Fruit fly (Drosophila melanogaster) whole organism, embryonic: ENCODE data around the gene CG46304.
A peak's percentile ranks its signal among the peaks of the same experiment; 100 is the strongest.

Experiments
- CG10321 ChIP-seq: fragments of 200-800 bp; sonication (Bioruptor generic); IDR thresholded peaks from 2 replicates; pipeline ENCODE4 v1.3.6; 2022; ENCODE audit warnings: missing biosample characterization, missing genetic modification characterization
- CG10654 ChIP-seq: fragments of 200-800 bp; sonication (Bioruptor generic); optimal IDR thresholded peaks from 2 replicates; lab custom pipeline; 2016; ENCODE audit warnings: missing biosample characterization, missing genetic modification characterization
- CG11456 ChIP-seq: fragments of 200-800 bp; sonication (Bioruptor generic); IDR thresholded peaks from 3 replicates; pipeline ENCODE4 v1.3.6; 2022; ENCODE audit warnings: missing biosample characterization, missing genetic modification characterization
- CG1233 ChIP-seq: fragments of 200-800 bp; sonication (Bioruptor generic); optimal IDR thresholded peaks from 4 replicates; lab custom pipeline; 2018; ENCODE audit warnings: missing biosample characterization, mild to moderate bottlenecking, missing genetic modification characterization
- CG13624 ChIP-seq: fragments of 200-800 bp; sonication (Bioruptor generic); optimal IDR thresholded peaks from 2 replicates; lab custom pipeline; 2016; ENCODE audit warnings: missing biosample characterization, missing genetic modification characterization
- CG15479 ChIP-seq: fragments of 200-800 bp; sonication (Bioruptor generic); optimal IDR thresholded peaks from 3 replicates; lab custom pipeline; 2019; ENCODE audit warnings: missing biosample characterization, mild to moderate bottlenecking, missing genetic modification characterization, moderate library complexity
- CG1603 ChIP-seq: fragments of 200-800 bp; sonication (Bioruptor generic); optimal IDR thresholded peaks from 2 replicates; lab custom pipeline; 2019; ENCODE audit warnings: missing biosample characterization, mild to moderate bottlenecking, missing genetic modification characterization, moderate library complexity
- CG16815 ChIP-seq: fragments of 200-800 bp; sonication (Bioruptor generic); optimal IDR thresholded peaks from 3 replicates; lab custom pipeline; 2017; ENCODE audit warnings: missing biosample characterization, mild to moderate bottlenecking, missing genetic modification characterization
- CG16863 ChIP-seq: fragments of 200-800 bp; sonication (Bioruptor generic); optimal IDR thresholded peaks from 3 replicates; lab custom pipeline; 2016; ENCODE audit warnings: missing biosample characterization, missing genetic modification characterization
- CG2678 ChIP-seq: fragments of 200-800 bp; sonication (Bioruptor generic); optimal IDR thresholded peaks from 3 replicates; lab custom pipeline; 2019; ENCODE audit warnings: missing biosample characterization, mild to moderate bottlenecking, missing genetic modification characterization, moderate library complexity
- CG32767 ChIP-seq: fragments of 200-800 bp; sonication (Bioruptor generic); IDR thresholded peaks from 2 replicates; pipeline ENCODE4 v1.3.6; 2022; ENCODE audit warnings: missing biosample characterization, missing genetic modification characterization
- CG3407 ChIP-seq: fragments of 200-800 bp; sonication (Bioruptor generic); optimal IDR thresholded peaks from 2 replicates; lab custom pipeline; 2018; ENCODE audit warnings: missing biosample characterization, mild to moderate bottlenecking, missing genetic modification characterization
- CG4360 ChIP-seq: fragments of 200-800 bp; sonication (Bioruptor generic); IDR thresholded peaks from 2 replicates; pipeline ENCODE4 v1.3.6; 2022; ENCODE audit warnings: missing biosample characterization, missing genetic modification characterization
- CG7745 ChIP-seq: fragments of 200-800 bp; sonication (Bioruptor generic); optimal IDR thresholded peaks from 2 replicates; lab custom pipeline; 2018; ENCODE audit warnings: missing biosample characterization, mild to moderate bottlenecking, missing genetic modification characterization, moderate library complexity
- CG7786 ChIP-seq: fragments of 200-800 bp; sonication (Bioruptor generic); optimal IDR thresholded peaks from 2 replicates; lab custom pipeline; 2016; ENCODE audit warnings: missing biosample characterization, missing genetic modification characterization
- CG8388 ChIP-seq: fragments of 200-800 bp; sonication (Bioruptor generic); optimal IDR thresholded peaks from 2 replicates; lab custom pipeline; 2019; ENCODE audit warnings: missing biosample characterization, mild to moderate bottlenecking, missing genetic modification characterization, moderate library complexity
- CG9727 ChIP-seq: fragments of 200-800 bp; sonication (Bioruptor generic); optimal IDR thresholded peaks from 3 replicates; lab custom pipeline; 2017; ENCODE audit warnings: missing biosample characterization, mild to moderate bottlenecking, missing genetic modification characterization
- Chrac-16 ChIP-seq: fragments of 200-800 bp; sonication (Bioruptor generic); optimal IDR thresholded peaks from 3 replicates; lab custom pipeline; 2016; ENCODE audit warnings: missing biosample characterization, missing genetic modification characterization
- CkIIα-i1 ChIP-seq: fragments of 200-800 bp; sonication (Bioruptor generic); IDR thresholded peaks from 2 replicates; pipeline ENCODE4 v1.3.6; 2022; ENCODE audit warnings: missing biosample characterization, missing genetic modification characterization
- CrebB ChIP-seq: fragments of 200-800 bp; sonication (Bioruptor generic); optimal IDR thresholded peaks from 3 replicates; lab custom pipeline; 2018; ENCODE audit warnings: missing biosample characterization, mild to moderate bottlenecking, missing genetic modification characterization
- Dp ChIP-seq: fragments of 200-800 bp; sonication (Bioruptor generic); optimal IDR thresholded peaks from 2 replicates; lab custom pipeline; 2018; ENCODE audit warnings: missing biosample characterization, mild to moderate bottlenecking, missing genetic modification characterization, moderate library complexity
- ERR ChIP-seq: fragments of 200-800 bp; sonication (Bioruptor generic); optimal IDR thresholded peaks from 2 replicates; lab custom pipeline; 2016; ENCODE audit warnings: missing biosample characterization, missing genetic modification characterization
- HLHmδ ChIP-seq: fragments of 200-800 bp; sonication (Bioruptor generic); optimal IDR thresholded peaks from 2 replicates; lab custom pipeline; 2018; ENCODE audit warnings: missing biosample characterization, mild to moderate bottlenecking, missing genetic modification characterization, moderate library complexity
- Hand ChIP-seq: fragments of 200-800 bp; sonication (Bioruptor generic); optimal IDR thresholded peaks from 2 replicates; lab custom pipeline; 2017; ENCODE audit warnings: mild to moderate bottlenecking, missing biosample characterization, missing genetic modification reagents, missing genetic modification characterization
- Hey ChIP-seq: fragments of 200-800 bp; sonication (Bioruptor generic); optimal IDR thresholded peaks from 3 replicates; lab custom pipeline; 2018; ENCODE audit warnings: missing biosample characterization, mild to moderate bottlenecking, missing genetic modification characterization
- Jarid2 ChIP-seq: fragments of 200-800 bp; sonication (Bioruptor generic); optimal IDR thresholded peaks from 3 replicates; lab custom pipeline; 2017; ENCODE audit warnings: mild to moderate bottlenecking, missing biosample characterization, missing genetic modification reagents, missing genetic modification characterization
- Poxn ChIP-seq: fragments of 200-800 bp; sonication (Bioruptor generic); IDR thresholded peaks from 2 replicates; pipeline ENCODE4 v1.3.6; 2022; ENCODE audit warnings: missing biosample characterization, missing genetic modification characterization
- Sin3A ChIP-seq: fragments of >200 bp; optimal IDR thresholded peaks from 2 replicates; lab custom pipeline; 2018
- Stat92E ChIP-seq, 3 experiments: fragments of >200 bp in 2 of 3; fragments of 200-800 bp in 1 of 3; sonication (Bioruptor generic) in 1 of 3; optimal IDR thresholded peaks; 2 replicates each; lab custom pipeline; 2017 to 2019; ENCODE audit warnings: missing biosample characterization in 3 of 3, missing genetic modification characterization in 3 of 3, mild to moderate bottlenecking in 1 of 3, moderate library complexity in 1 of 3
- ab ChIP-seq: fragments of 200-800 bp; sonication (Bioruptor generic); optimal IDR thresholded peaks from 2 replicates; lab custom pipeline; 2016; ENCODE audit warnings: missing biosample characterization, missing genetic modification characterization
- btn ChIP-seq: fragments of 200-800 bp; sonication (Bioruptor generic); optimal IDR thresholded peaks from 2 replicates; lab custom pipeline; 2016; ENCODE audit warnings: missing biosample characterization, missing genetic modification characterization
- chn ChIP-seq: fragments of 200-800 bp; sonication (Bioruptor generic); optimal IDR thresholded peaks from 2 replicates; lab custom pipeline; 2016; ENCODE audit warnings: missing biosample characterization, missing genetic modification characterization
- en ChIP-seq: fragments of 200-800 bp; sonication (Bioruptor generic); optimal IDR thresholded peaks from 2 replicates; lab custom pipeline; 2016; ENCODE audit warnings: missing biosample characterization, missing genetic modification characterization
- eyg ChIP-seq: fragments of 200-800 bp; sonication (Bioruptor generic); optimal IDR thresholded peaks from 3 replicates; lab custom pipeline; 2016; ENCODE audit warnings: missing biosample characterization, missing genetic modification characterization
- grau ChIP-seq: fragments of 200-800 bp; optimal IDR thresholded peaks from 3 replicates; lab custom pipeline; 2019; ENCODE audit warnings: missing biosample characterization, mild to moderate bottlenecking, missing genetic modification characterization, moderate library complexity
- hb ChIP-seq: fragments of 200-800 bp; sonication (Bioruptor generic); IDR thresholded peaks from 3 replicates; pipeline ENCODE4 v1.3.6; 2022; ENCODE audit warnings: missing biosample characterization, missing genetic modification characterization; ENCODE audit not compliant: partially characterized antibody
- insv ChIP-seq, 2 experiments: fragments of 200-800 bp; sonication (Bioruptor generic); optimal IDR thresholded peaks; 3 replicates each; lab custom pipeline; 2016 to 2018; ENCODE audit warnings: missing biosample characterization in 2 of 2, missing genetic modification characterization in 2 of 2
- jumu ChIP-seq: fragments of 200-800 bp; sonication (Bioruptor generic); optimal IDR thresholded peaks from 3 replicates; lab custom pipeline; 2016; ENCODE audit warnings: missing biosample characterization, missing genetic modification characterization
- lilli ChIP-seq: fragments of 200-800 bp; sonication (Bioruptor generic); optimal IDR thresholded peaks from 3 replicates; lab custom pipeline; 2016; ENCODE audit warnings: missing biosample characterization, missing genetic modification characterization
- onecut ChIP-seq: fragments of 200-800 bp; sonication (Bioruptor generic); IDR thresholded peaks from 2 replicates; pipeline ENCODE4 v1.3.6; 2022; ENCODE audit warnings: missing biosample characterization, missing genetic modification characterization
- otp ChIP-seq: fragments of 200-800 bp; sonication (Bioruptor generic); IDR thresholded peaks from 3 replicates; pipeline ENCODE4, ENCODE4 v1.3.6; 2022; ENCODE audit warnings: missing biosample characterization, missing genetic modification characterization
- pita ChIP-seq: fragments of 200-800 bp; sonication (Bioruptor generic); optimal IDR thresholded peaks from 2 replicates; lab custom pipeline; 2017; ENCODE audit warnings: missing biosample characterization, mild to moderate bottlenecking, missing genetic modification characterization
- pum ChIP-seq: fragments of 200-800 bp; sonication (Bioruptor generic); optimal IDR thresholded peaks from 2 replicates; lab custom pipeline; 2016; ENCODE audit warnings: missing biosample characterization, missing genetic modification characterization
- pzg ChIP-seq: fragments of 200-800 bp; sonication (Bioruptor generic); optimal IDR thresholded peaks from 3 replicates; lab custom pipeline; 2018; ENCODE audit warnings: missing biosample characterization, mild to moderate bottlenecking, missing genetic modification characterization, moderate library complexity
- ro ChIP-seq: fragments of 200-800 bp; sonication (Bioruptor generic); IDR thresholded peaks from 2 replicates; pipeline ENCODE4 v1.3.6; 2022; ENCODE audit warnings: missing biosample characterization, missing genetic modification characterization
- row ChIP-seq: fragments of 200-800 bp; sonication (Bioruptor generic); IDR thresholded peaks from 3 replicates; pipeline ENCODE4 v1.3.6; 2022; ENCODE audit warnings: missing biosample characterization, missing genetic modification characterization
- shn ChIP-seq: fragments of 200-800 bp; sonication (Bioruptor generic); optimal IDR thresholded peaks from 3 replicates; lab custom pipeline; 2016; ENCODE audit warnings: missing biosample characterization, missing genetic modification characterization
- slbo ChIP-seq: fragments of 200-800 bp; sonication (Bioruptor generic); IDR thresholded peaks from 2 replicates; pipeline ENCODE4 v1.3.6; 2022; ENCODE audit warnings: missing biosample characterization, missing genetic modification characterization
- stc ChIP-seq: fragments of 200-800 bp; sonication (Bioruptor generic); IDR thresholded peaks from 2 replicates; pipeline ENCODE4 v1.3.6; 2022; ENCODE audit warnings: missing biosample characterization, missing genetic modification characterization
- usp ChIP-seq: fragments of >200 bp; optimal IDR thresholded peaks from 2 replicates; lab custom pipeline; 2017; ENCODE audit warnings: missing biosample characterization, missing genetic modification characterization
- wor ChIP-seq: fragments of 200-800 bp; sonication (Bioruptor generic); IDR thresholded peaks from 2 replicates; pipeline ENCODE4 v1.3.6; 2022; ENCODE audit warnings: missing biosample characterization, missing genetic modification characterization
- yki ChIP-seq: fragments of >200 bp; optimal IDR thresholded peaks from 3 replicates; lab custom pipeline; 2018
- zfh2 ChIP-seq: fragments of 200-800 bp; sonication (Bioruptor generic); optimal IDR thresholded peaks from 2 replicates; lab custom pipeline; 2016; ENCODE audit warnings: missing biosample characterization, missing genetic modification characterization

Gene CG46304

DNA sequence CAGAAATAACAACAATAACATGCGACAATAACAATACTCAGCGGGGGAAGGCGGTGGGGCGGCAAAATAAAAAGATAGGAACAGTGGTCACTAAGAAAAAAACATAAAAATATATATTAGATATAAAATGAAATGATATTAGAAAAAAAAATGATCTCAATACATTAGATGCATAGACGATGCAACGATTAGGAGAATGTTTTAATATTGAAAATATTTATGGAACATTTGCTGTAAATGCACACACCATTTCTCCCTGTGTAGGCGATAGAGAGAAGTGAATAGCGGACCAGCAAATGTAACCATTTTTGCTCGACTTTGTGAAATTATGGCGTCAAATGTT lies 20.1 kb downstream of the CG46304 start (continued):
- no peak for TF ChIP-seq shn (GFP tag; lab: Kevin White, UChicago)
- TF ChIP-seq Sin3A (lab: Kevin White, UChicago): no peak
- no peak for TF ChIP-seq Dp (GFP tag; lab: Kevin White, UChicago)
- TF ChIP-seq ERR: no peak
- TF ChIP-seq CG13624 (GFP tag; lab: Kevin White, UChicago): peak; percentile 33
- no peak for TF ChIP-seq usp (GFP tag; lab: Kevin White, UChicago)
- TF ChIP-seq pum (GFP tag; lab: Kevin White, UChicago): peak; percentile 20
- peak; percentile 57 for TF ChIP-seq CG8388 (GFP tag; lab: Kevin White, UChicago)
- TF ChIP-seq ab (GFP tag; lab: Kevin White, UChicago): no peak
- peak; percentile 88 for TF ChIP-seq otp
- no peak for TF ChIP-seq jumu (GFP tag; lab: Kevin White, UChicago)
- TF ChIP-seq CG9727 (GFP tag; lab: Kevin White, UChicago): peak; percentile 78
- peak; percentile 86 for TF ChIP-seq Poxn (GFP tag; lab: Robert Waterston, UW)
- peak; percentile 53 for TF ChIP-seq CG10654 (GFP tag; lab: Kevin White, UChicago)
- TF ChIP-seq wor (GFP tag; lab: Robert Waterston, UW): peak; percentile 61
- no peak for TF ChIP-seq Stat92E (GFP tag; optimal IDR thresholded peaks at IDR 0.05; lab: Kevin White, UChicago)
- 0 out of 2 replicates have a peak, but pooled peaks have one; percentile 51 for TF ChIP-seq CG4360 (GFP tag; lab: Robert Waterston, UW)
- no peak for TF ChIP-seq pzg (GFP tag; lab: Kevin White, UChicago)
- TF ChIP-seq en (GFP tag; lab: Kevin White, UChicago): no peak
- peak; percentile 55 for TF ChIP-seq zfh2
- TF ChIP-seq onecut: peak; percentile 47; the same call in 1 of the 2 replicates
- no peak for TF ChIP-seq Hey (tag; lab: Kevin White, UChicago)
- TF ChIP-seq HLHmδ (GFP tag; lab: Kevin White, UChicago): no peak
- peak; percentile 92 for TF ChIP-seq CG2678 (tag; lab: Kevin White, UChicago)
- TF ChIP-seq CG11456 (GFP tag; lab: Robert Waterston, UW): peak; percentile 94
- peak; percentile 81 for TF ChIP-seq stc (GFP tag; lab: Robert Waterston, UW)
- TF ChIP-seq grau (tag; lab: Kevin White, UChicago): peak; percentile 88
- peak; percentile 67; the same call in 1 of the 2 replicates for TF ChIP-seq CkIIα-i1 (GFP tag; lab: Robert Waterston, UW)
- peak; percentile 64 for TF ChIP-seq CG10321 (GFP tag; lab: Robert Waterston, UW)
- TF ChIP-seq chn (GFP tag; lab: Kevin White, UChicago): no peak
- TF ChIP-seq btn (GFP tag; lab: Kevin White, UChicago): no peak
- TF ChIP-seq ro (GFP tag; lab: Robert Waterston, UW): peak; percentile 70
- peak; percentile 32 for TF ChIP-seq Jarid2 (GFP tag; lab: Kevin White, UChicago)
- TF ChIP-seq Hand (GFP tag; lab: Kevin White, UChicago): peak; percentile 63
- TF ChIP-seq CG7786 (GFP tag; lab: Kevin White, UChicago): peak; percentile 2
- peak; percentile 78 for TF ChIP-seq lilli (GFP tag; lab: Kevin White, UChicago)
- TF ChIP-seq CG15479 (GFP tag; lab: Kevin White, UChicago): no peak
- TF ChIP-seq CG16863: no peak
- TF ChIP-seq CG3407 (GFP tag; lab: Kevin White, UChicago): no peak
- peak; percentile 75 for TF ChIP-seq CG1233 (GFP tag; lab: Kevin White, UChicago)
- no peak for TF ChIP-seq CG7745 (tag; lab: Kevin White, UChicago)
- TF ChIP-seq eyg (GFP tag; lab: Kevin White, UChicago): peak; percentile 18
- TF ChIP-seq hb (GFP tag; lab: Robert Waterston, UW): no peak
- no peak for TF ChIP-seq CG1603 (tag; lab: Kevin White, UChicago)
- peak; percentile 29 for TF ChIP-seq CrebB (tag; lab: Kevin White, UChicago)
- peak; percentile 97 for TF ChIP-seq slbo
- no peak for TF ChIP-seq insv (GFP tag; optimal IDR thresholded peaks at IDR 0.05; lab: Kevin White, UChicago)
- TF ChIP-seq CG32767: peak; percentile 87
- TF ChIP-seq row: peak; percentile 95
- peak; percentile 8 for TF ChIP-seq CG16815
- peak; percentile 55 for TF ChIP-seq Chrac-16 (GFP tag; lab: Kevin White, UChicago)
- TF ChIP-seq yki (lab: Kevin White, UChicago): no peak
- TF ChIP-seq pita (GFP tag; lab: Kevin White, UChicago): no peak
